Worm (Caenorhabditis elegans) whole organism, midembryonic: ENCODE measurements around the gene rps-18.

Source experiments
- T22C8.4 ChIP-seq: fragments of 200-800 bp; sonication (Bioruptor generic); IDR thresholded peaks from 2 replicates; pipeline ENCODE4 v1.3.6; 2022; ENCODE audit warnings: missing genetic modification characterization, missing compliant biosample characterization
- cog-1 ChIP-seq: sonication (generic microtip); optimal IDR thresholded peaks from 2 replicates; lab custom pipeline; 2016; ENCODE audit warnings: missing genetic modification characterization, missing compliant biosample characterization
- flt-1 ChIP-seq: fragments of 200-800 bp; sonication (Bioruptor generic); IDR thresholded peaks from 2 replicates; pipeline ENCODE4 v1.3.6; 2022; ENCODE audit warnings: missing genetic modification characterization, missing compliant biosample characterization
- klf-2 ChIP-seq: fragments of 200-800 bp; sonication (Bioruptor generic); conservative IDR thresholded peaks from 2 replicates; pipeline ENCODE4 v1.3.6; 2022; ENCODE audit warnings: missing genetic modification reagents, missing genetic modification characterization, missing compliant biosample characterization
- med-1 ChIP-seq: sonication (generic microtip); optimal IDR thresholded peaks from 2 replicates; lab custom pipeline; 2017; ENCODE audit warnings: missing genetic modification characterization, mild to moderate bottlenecking, missing compliant biosample characterization, antibody characterized with exemption, missing genetic modification reagents; ENCODE audit not compliant: insufficient read depth
- ref-1 ChIP-seq: fragments of 200-800 bp; sonication (Bioruptor generic); conservative IDR thresholded peaks from 2 replicates; pipeline ENCODE4 v1.3.6; 2022; ENCODE audit warnings: missing genetic modification reagents, missing genetic modification characterization, missing compliant biosample characterization
- tab-1 ChIP-seq: fragments of 200-800 bp; sonication (Bioruptor generic); IDR thresholded peaks from 2 replicates; pipeline ENCODE4 v1.3.6; 2022; ENCODE audit warnings: missing genetic modification characterization, missing compliant biosample characterization
- ztf-23 ChIP-seq: fragments of 200-800 bp; sonication (Bioruptor generic); IDR thresholded peaks from 2 replicates; pipeline ENCODE4 v1.3.6; 2022; ENCODE audit warnings: missing genetic modification reagents, missing genetic modification characterization, missing compliant biosample characterization
- ztf-29 ChIP-seq: fragments of 200-800 bp; sonication (Bioruptor generic); IDR thresholded peaks from 2 replicates; pipeline ENCODE4 v1.3.6; 2022; ENCODE audit warnings: missing genetic modification reagents, missing genetic modification characterization, missing compliant biosample characterization

rps-18 gene

DNA sequence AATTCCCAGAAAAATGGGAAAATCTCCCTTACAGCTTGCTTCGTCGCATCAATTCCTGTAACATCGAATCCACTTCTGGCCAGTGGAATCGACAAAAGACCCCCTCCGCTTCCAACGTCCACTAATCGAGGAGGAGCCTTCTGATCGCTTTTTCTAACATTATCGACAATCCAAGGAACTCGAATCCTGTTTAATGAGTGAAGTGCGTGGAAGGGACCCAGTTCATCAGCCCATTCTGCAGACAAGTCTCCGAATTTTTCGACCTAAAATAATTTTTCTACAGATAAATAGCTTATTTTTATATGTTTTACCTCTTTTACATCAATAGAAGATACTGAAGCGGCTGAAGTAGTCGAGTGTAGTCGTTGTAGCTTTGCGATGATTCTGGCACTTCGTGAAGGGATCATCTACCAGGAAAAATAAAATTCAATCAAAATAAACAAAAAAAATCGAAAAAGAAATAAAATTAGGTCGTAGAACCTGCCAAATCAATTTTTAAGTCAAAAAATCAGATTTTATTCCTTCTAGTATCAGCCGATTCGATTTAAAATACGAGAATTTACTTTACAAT, 29.5 kb upstream of the rps-18 start, which contains the start of gene coq-3:
Gene coq-3 (minus strand): TSS at position 407 of the 571 bp plus-strand sequence.
- TF ChIP-seq flt-1 (no peak), klf-2 (GFP tag; lab: Robert Waterston, UW) (no peak), ztf-29 (GFP tag; lab: Robert Waterston, UW) (no peak), tab-1 (GFP tag; lab: Robert Waterston, UW) (no peak), ref-1 (no peak), cog-1 (no peak), ztf-23 (GFP tag; lab: Robert Waterston, UW) (no peak), T22C8.4 (GFP tag; lab: Robert Waterston, UW) (no peak), med-1 (no peak)

DNA sequence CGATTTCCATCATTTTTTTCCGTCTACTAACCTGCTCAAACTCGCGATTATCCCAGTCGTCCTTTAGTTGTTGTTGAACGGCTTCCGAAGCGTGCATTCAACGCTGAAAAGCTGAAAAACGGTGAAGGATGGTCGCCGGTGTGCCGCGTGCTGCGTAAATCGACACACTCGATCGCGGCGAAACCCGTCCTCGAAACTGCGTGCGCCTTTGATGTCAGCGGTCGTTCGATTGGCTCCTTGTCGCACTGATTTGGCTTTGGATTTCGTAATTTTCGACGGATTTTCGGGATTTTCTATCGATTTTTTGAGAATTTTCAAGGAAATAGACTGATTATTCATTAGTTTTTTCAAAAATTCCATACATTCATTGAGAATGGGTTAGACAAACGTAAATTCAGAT, 28.1 kb upstream of the rps-18 start, which contains the start of the genes Y57G11C.1147 and nuo-3:
Gene Y57G11C.1147 (minus strand): TSS at position 161 of the 400 bp plus-strand sequence.
Gene nuo-3 (minus strand): TSS at position 191 of the 400 bp plus-strand sequence.
- TF ChIP-seq klf-2 (GFP tag; lab: Robert Waterston, UW) (no peak), ztf-23 (GFP tag; lab: Robert Waterston, UW) (no peak), flt-1 (no peak), tab-1 (GFP tag; lab: Robert Waterston, UW) (no peak), T22C8.4 (GFP tag; lab: Robert Waterston, UW) (no peak), ztf-29 (GFP tag; lab: Robert Waterston, UW) (no peak), ref-1 (no peak)

DNA sequence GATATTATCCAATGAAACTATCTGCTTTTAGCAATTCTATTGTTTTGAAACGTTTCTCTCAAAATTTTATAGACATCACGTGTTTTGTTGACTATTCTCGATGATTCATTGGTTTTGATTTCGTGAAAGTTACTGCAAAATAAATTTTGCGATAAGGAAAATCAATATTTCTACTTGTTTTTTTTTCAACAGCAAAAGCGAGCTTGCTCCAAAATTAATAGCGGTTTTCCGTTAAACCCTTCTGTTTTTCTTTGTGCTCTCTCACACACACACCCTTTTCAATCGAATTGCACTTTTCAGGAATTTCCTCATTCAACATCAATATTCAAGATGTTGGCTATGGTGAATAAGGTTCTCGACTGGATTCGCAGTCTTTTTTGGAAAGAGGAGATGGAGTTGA, 27.6 kb upstream of the rps-18 start, which contains the start of gene arl-8:
Gene arl-8 (plus strand): TSS at position 301 of the 400 bp plus-strand sequence.
- TF ChIP-seq ztf-29 (GFP tag; lab: Robert Waterston, UW) (no peak), flt-1 (no peak), ref-1 (no peak), med-1 (no peak), klf-2 (GFP tag; lab: Robert Waterston, UW) (no peak)

DNA sequence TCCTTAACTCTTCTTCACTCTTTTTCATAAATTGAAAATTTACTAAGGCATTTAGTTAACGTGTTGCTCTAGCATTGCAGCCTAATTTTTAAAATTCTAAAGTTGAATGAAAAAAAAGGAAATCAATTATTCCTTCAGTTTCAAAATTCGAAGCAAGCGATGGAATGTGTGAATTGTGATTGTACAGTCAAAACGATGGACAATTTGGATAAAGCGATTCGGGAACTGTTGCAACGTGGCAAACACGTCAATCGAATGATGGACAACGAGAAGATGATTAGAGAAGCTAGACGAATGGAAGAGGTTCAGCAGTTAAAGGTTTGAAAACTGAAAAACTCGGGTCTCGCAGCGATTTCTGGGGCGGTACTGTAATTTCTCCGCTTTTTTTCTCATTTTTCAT, 26.3 kb upstream of the rps-18 start, which contains the start of gene Y57G11C.14:
Gene Y57G11C.14 (plus strand): TSS at position 126 of the 400 bp plus-strand sequence.
- TF ChIP-seq tab-1 (GFP tag; lab: Robert Waterston, UW) (no peak), ref-1 (no peak), ztf-29 (GFP tag; lab: Robert Waterston, UW) (no peak), klf-2 (GFP tag; lab: Robert Waterston, UW) (no peak), T22C8.4 (GFP tag; lab: Robert Waterston, UW) (no peak), ztf-23 (GFP tag; lab: Robert Waterston, UW) (no peak), flt-1 (no peak), med-1 (no peak), cog-1 (no peak)

DNA sequence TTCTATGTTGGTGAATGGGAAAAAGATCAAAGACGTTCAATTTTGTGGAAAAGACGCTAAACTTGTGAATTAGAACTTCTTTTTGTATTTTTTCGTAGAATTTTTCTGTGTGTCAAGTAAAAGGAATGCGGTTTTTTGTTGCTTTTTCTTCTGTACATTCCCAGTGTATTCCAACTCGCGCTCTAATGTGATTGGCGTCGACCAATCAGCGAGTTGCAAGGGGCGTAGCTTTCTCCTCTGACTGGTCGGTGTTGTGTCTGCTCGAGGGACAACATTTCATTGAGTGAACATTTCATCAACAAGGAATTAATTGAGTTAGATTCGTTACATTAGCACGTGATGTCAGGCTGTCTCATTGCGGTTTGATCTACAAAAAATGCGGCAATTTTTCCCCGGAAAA, 24.5 kb upstream of the rps-18 start:
- no peak for TF ChIP-seq tab-1 (GFP tag; lab: Robert Waterston, UW)
- no peak for TF ChIP-seq klf-2 (GFP tag; lab: Robert Waterston, UW)
- no peak for TF ChIP-seq flt-1
- TF ChIP-seq T22C8.4 (GFP tag; lab: Robert Waterston, UW), result no peak
- no peak for TF ChIP-seq ref-1
- no peak for TF ChIP-seq med-1
- no peak for TF ChIP-seq ztf-23 (GFP tag; lab: Robert Waterston, UW)
- no peak for TF ChIP-seq cog-1
- TF ChIP-seq ztf-29 (GFP tag; lab: Robert Waterston, UW), result no peak

DNA sequence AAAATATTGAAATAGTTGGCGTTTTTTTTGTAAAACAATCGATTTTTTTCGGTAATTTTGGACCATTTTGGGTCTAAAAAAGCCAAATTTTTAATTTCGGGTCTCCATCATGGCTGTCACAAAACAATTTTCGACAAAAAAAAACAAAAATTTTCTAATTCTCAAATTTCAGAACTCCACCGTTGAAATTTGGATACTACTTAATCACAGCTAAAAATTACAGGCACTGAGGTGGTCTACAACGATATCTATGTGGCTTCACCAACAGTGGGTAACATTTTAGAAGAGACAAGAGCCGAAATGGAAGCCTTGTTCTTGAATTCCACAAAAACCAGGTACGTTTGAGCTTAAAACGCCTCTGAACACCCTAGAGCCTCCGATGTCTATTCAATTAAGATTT, 23.2 kb upstream of the rps-18 start, which contains the start of gene Y57G11C.1142:
Gene Y57G11C.1142 (plus strand): TSS at position 301 of the 400 bp plus-strand sequence.
- TF ChIP-seq ztf-23 (GFP tag; lab: Robert Waterston, UW) (no peak), klf-2 (GFP tag; lab: Robert Waterston, UW) (no peak), ref-1 (no peak), flt-1 (no peak), med-1 (no peak)

DNA sequence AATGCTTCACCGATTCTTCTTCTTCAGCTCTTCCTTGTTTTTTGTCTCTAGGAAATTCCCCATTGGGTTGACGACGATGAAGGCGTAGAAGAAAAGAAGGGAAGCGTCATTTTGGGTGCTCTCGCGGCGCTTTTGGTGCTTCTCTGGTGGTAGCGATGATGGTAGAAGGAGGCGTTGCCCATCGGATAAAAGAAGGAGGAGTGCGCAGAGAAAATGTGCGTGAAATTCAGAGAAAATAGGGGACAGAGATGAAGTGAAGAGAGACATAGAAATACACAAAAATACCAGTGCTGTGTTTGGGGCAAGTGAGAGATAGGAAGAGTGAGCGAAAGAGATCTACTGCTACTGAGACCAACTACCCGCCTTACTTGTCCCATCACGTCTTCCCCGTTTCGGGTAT, 18.6 kb upstream of the rps-18 start, which contains the start of gene oig-5:
Gene oig-5 (plus strand): TSS at position 301 of the 400 bp plus-strand sequence.
- TF ChIP-seq flt-1 (no peak), klf-2 (GFP tag; lab: Robert Waterston, UW) (no peak), tab-1 (GFP tag; lab: Robert Waterston, UW) (no peak), ztf-29 (GFP tag; lab: Robert Waterston, UW) (no peak), T22C8.4 (GFP tag; lab: Robert Waterston, UW) (no peak), ztf-23 (GFP tag; lab: Robert Waterston, UW) (no peak), med-1 (no peak), ref-1 (no peak), cog-1 (no peak)

DNA sequence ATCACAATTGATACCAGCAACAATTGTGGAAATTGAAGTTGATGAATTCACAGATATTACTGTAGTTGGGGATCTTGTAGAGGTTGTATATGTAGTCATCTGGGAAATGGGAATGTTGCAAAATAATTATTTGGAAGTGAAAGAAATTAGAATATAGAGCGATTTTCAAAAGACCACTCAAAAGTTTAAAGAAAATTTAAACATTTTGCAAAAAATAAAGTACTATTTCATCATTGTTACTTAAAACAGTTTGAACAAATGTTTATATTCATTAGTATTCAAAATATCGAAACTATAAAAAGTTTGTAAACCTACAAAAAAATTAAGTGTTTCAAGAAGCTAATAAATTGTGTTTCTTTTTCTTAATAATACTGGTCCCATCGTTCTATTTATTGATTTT, 9.2 kb upstream of the rps-18 start, which contains the start of gene Y57G11C.46:
Gene Y57G11C.46 (minus strand): TSS at position 101 of the 400 bp plus-strand sequence.
- TF ChIP-seq klf-2 (GFP tag; lab: Robert Waterston, UW) (no peak), ztf-23 (GFP tag; lab: Robert Waterston, UW) (no peak), ref-1 (no peak), tab-1 (GFP tag; lab: Robert Waterston, UW) (no peak), T22C8.4 (GFP tag; lab: Robert Waterston, UW) (no peak), ztf-29 (GFP tag; lab: Robert Waterston, UW) (no peak), med-1 (no peak), flt-1 (no peak)

DNA sequence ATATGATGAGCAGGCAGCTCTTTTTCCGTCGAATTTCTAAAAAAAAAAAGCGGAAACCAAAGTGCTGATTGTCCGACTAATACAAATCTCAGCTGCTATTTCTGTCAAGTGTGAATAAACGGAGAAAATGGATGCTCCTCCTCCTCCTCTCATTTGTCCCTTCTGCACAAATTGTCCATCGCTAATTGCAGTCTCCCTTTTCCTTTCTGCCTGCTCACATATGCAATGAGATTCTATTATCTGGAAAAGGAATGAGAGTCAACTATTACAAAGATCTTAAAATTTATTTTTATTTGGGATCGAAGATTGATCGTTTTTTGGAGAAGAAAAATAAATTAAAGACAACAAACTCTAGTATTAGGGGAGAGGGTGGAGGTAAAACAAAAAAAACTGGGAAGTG, 3.2 kb upstream of the rps-18 start:
- TF ChIP-seq cog-1, result no peak
- peak; percentile 14; the same call in 1 of the 2 replicates for TF ChIP-seq flt-1

DNA sequence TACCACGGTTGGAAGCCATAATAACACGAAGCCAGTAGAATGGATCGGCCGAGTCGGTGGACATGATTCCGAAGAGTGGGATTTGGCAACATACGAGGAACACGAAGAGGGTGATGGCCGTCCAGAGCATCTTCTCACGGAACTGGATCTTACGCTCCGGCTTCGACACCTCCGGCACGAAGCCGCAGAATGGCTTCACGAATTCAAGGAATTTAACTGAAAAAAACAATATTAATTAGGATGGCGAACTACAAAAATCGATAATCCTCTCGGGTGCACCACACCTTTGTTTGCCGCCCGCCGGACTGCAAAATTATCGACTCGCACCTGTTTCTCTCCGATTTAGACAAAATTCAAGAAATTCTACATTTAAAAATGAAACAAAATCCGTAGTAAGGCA, 1.3 kb upstream of the rps-18 start:
- TF ChIP-seq T22C8.4 (GFP tag; lab: Robert Waterston, UW), result peak; percentile 40; the same call in 1 of the 2 replicates
- TF ChIP-seq ztf-29 (GFP tag; lab: Robert Waterston, UW), result no peak
